Worm (Caenorhabditis elegans) whole organism, L4/young adult: ENCODE measurements around the gene srsx-34.

ENCODE experiments used
- W03F9.2 ChIP-seq: fragments of 150-350 bp; optimal IDR thresholded peaks from 2 replicates; lab custom pipeline; 2014; ENCODE audit warnings: missing biosample characterization, missing genetic modification characterization
- dao-5 ChIP-seq: sonication (generic microtip); optimal IDR thresholded peaks from 2 replicates; lab custom pipeline; 2016; ENCODE audit warnings: missing genotype, missing genetic modification characterization, moderate library complexity, missing compliant biosample characterization
- him-1 ChIP-seq: sonication (generic microtip); optimal IDR thresholded peaks from 2 replicates; lab custom pipeline; 2016; ENCODE audit warnings: missing genotype, missing genetic modification reagents, missing genetic modification characterization, missing compliant biosample characterization

The srsx-34 gene

ce11 chrV:9035685-9036084 lies at the start of gene srsx-34:
Gene srsx-34, plus strand, starts transcription at chrV:9035985.
- no peak for TF ChIP-seq dao-5
- TF ChIP-seq W03F9.2 (tag; lab: Kevin White, UChicago) = no peak
- no peak for TF ChIP-seq him-1 (tag; lab: Kevin White, UChicago)

- no peak for TF ChIP-seq him-1 (tag; lab: Kevin White, UChicago)
- no peak for TF ChIP-seq W03F9.2 (tag; lab: Kevin White, UChicago)
- TF ChIP-seq dao-5 = no peak
These were observed 47.7 kb upstream of the srsx-34 start, which contains the start of gene str-87 for ce11 chrV:8988104-8988503. Gene str-87, minus strand, starts transcription at chrV:8988204.

- TF ChIP-seq W03F9.2 (tag; lab: Kevin White, UChicago) (no peak), dao-5 (no peak), him-1 (tag; lab: Kevin White, UChicago) (no peak)
These were observed 45.6 kb upstream of the srsx-34 start, which contains the start of gene F59E11.7 for ce11 chrV:8990194-8990649. Gene F59E11.7, plus strand, starts transcription at chrV:8990244.

ce11 chrV:8991679-8992078 lies 44.1 kb upstream of the srsx-34 start, which contains the start of gene F59E11.6:
Gene F59E11.6, plus strand, starts transcription at chrV:8991789.
- TF ChIP-seq dao-5 (no peak), him-1 (tag; lab: Kevin White, UChicago) (no peak), W03F9.2 (tag; lab: Kevin White, UChicago) (no peak)

- TF ChIP-seq him-1 (tag; lab: Kevin White, UChicago) (no peak), dao-5 (no peak), W03F9.2 (tag; lab: Kevin White, UChicago) (no peak)
These were observed 41.5 kb upstream of the srsx-34 start for ce11 chrV:8994272-8994671.

ce11 chrV:8994801-8995200 lies 41.0 kb upstream of the srsx-34 start, which contains the start of gene F59E11.5:
Gene F59E11.5, plus strand, starts transcription at chrV:8995101.
- TF ChIP-seq dao-5 (no peak), him-1 (tag; lab: Kevin White, UChicago) (no peak), W03F9.2 (tag; lab: Kevin White, UChicago) (no peak)

- TF ChIP-seq dao-5 = no peak
- TF ChIP-seq him-1 (tag; lab: Kevin White, UChicago) = no peak
- TF ChIP-seq W03F9.2 (tag; lab: Kevin White, UChicago) = no peak
These were observed 34.6 kb upstream of the srsx-34 start, which contains the start of gene F59E11.2 for ce11 chrV:9001175-9001574. Gene F59E11.2, plus strand, starts transcription at chrV:9001475.

ce11 chrV:9003291-9003690 lies 32.5 kb upstream of the srsx-34 start, which contains the start of gene srx-1:
Gene srx-1, plus strand, starts transcription at chrV:9003672.
- TF ChIP-seq dao-5 (no peak), W03F9.2 (tag; lab: Kevin White, UChicago) (no peak), him-1 (tag; lab: Kevin White, UChicago) (no peak)

ce11 chrV:9005243-9005642 lies 30.5 kb upstream of the srsx-34 start, which contains the start of gene srx-3:
Gene srx-3, plus strand, starts transcription at chrV:9005543.
- TF ChIP-seq dao-5 (no peak), W03F9.2 (tag; lab: Kevin White, UChicago) (no peak), him-1 (tag; lab: Kevin White, UChicago) (no peak)

- TF ChIP-seq dao-5 (no peak), him-1 (tag; lab: Kevin White, UChicago) (no peak), W03F9.2 (tag; lab: Kevin White, UChicago) (no peak)
These were observed 26.6 kb upstream of the srsx-34 start, which contains the start of gene srx-2 for ce11 chrV:9009175-9009574. Gene srx-2, plus strand, starts transcription at chrV:9009475.

ce11 chrV:9013765-9014164 lies 22.0 kb upstream of the srsx-34 start, which contains the start of gene srh-201:
Gene srh-201, minus strand, starts transcription at chrV:9013865.
- TF ChIP-seq dao-5 = no peak
- no peak for TF ChIP-seq him-1 (tag; lab: Kevin White, UChicago)
- TF ChIP-seq W03F9.2 (tag; lab: Kevin White, UChicago) = no peak

ce11 chrV:9015540-9015939 lies 20.2 kb upstream of the srsx-34 start, which contains the start of gene srt-18:
Gene srt-18, minus strand, starts transcription at chrV:9015640.
- TF ChIP-seq W03F9.2 (tag; lab: Kevin White, UChicago) (no peak), dao-5 (no peak), him-1 (tag; lab: Kevin White, UChicago) (no peak)

ce11 chrV:9016479-9016878 lies 19.3 kb upstream of the srsx-34 start, which contains the start of gene oac-40:
Gene oac-40, plus strand, starts transcription at chrV:9016779.
- no peak for TF ChIP-seq dao-5
- no peak for TF ChIP-seq him-1 (tag; lab: Kevin White, UChicago)
- TF ChIP-seq W03F9.2 (tag; lab: Kevin White, UChicago) = no peak

ce11 chrV:9018871-9019270 lies 16.9 kb upstream of the srsx-34 start:
- TF ChIP-seq W03F9.2 (tag; lab: Kevin White, UChicago) (no peak), dao-5 (no peak), him-1 (tag; lab: Kevin White, UChicago) (no peak)
